Fruit fly (Drosophila melanogaster): Measurements from ENCODE around the gene Iml1.

Gene Iml1

DNA sequence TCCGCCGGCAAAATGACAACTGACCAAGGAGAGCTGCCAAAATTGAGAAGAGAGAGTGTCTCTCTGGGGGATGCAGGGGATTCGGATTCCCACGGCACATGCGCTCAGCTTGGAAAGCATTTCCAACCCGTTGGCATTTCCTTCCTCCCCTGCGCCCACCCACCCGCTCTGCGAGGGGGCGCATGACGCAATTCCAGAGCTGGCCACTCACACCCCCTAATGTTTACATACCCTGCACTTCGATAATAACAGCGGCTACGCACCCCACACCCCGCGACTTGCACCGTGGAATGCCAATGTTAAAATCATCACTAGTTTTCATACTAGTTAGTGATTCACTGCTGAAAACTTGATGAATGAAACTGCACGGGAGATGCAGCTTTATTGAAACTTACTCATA lies 44.3 kb downstream of the Iml1 start, which contains the start of gene stet (continued):
- TF ChIP-seq Trl (optimal IDR thresholded peaks at IDR 0.05) (peak; percentile 35 to 46), Trl (GFP tag; optimal IDR thresholded peaks at IDR 0.05) (no peak), HLH3B (GFP tag; IDR thresholded peaks at IDR 0.05) (peak; percentile 35; the same call in 1 of the 2 replicates), tgo (GFP tag; IDR thresholded peaks at IDR 0.05) (0 out of 3 replicates have a peak, but pooled peaks have one; percentile 13), CG4820 (GFP tag; optimal IDR thresholded peaks at IDR 0.05) (no peak), Tbp (GFP tag; optimal IDR thresholded peaks at IDR 0.05) (no peak), Atf6 (GFP tag; IDR thresholded peaks at IDR 0.05) (0 out of 2 replicates have a peak, but pooled peaks have one; percentile 15), CG17328 (GFP tag; IDR thresholded peaks at IDR 0.05) (0 out of 2 replicates have a peak, but pooled peaks have one; percentile 7), CG42726 (GFP tag; IDR thresholded peaks at IDR 0.05; ENCODE audit: partially characterized antibody) (peak; percentile 24; the same call in 1 of the 2 replicates), trem (tag; optimal IDR thresholded peaks at IDR 0.05) (no peak), CG32532 (GFP tag; IDR thresholded peaks at IDR 0.05) (0 out of 2 replicates have a peak, but pooled peaks have one; percentile 22), D19B (GFP tag; optimal IDR thresholded peaks at IDR 0.05) (peak; percentile 44), hbn (GFP tag; IDR thresholded peaks at IDR 0.05; ENCODE audit: partially characterized antibody) (peak; percentile 29; the same call in 1 of the 2 replicates), seq (GFP tag; IDR thresholded peaks at IDR 0.05) (peak; percentile 77), nerfin-1 (tag; optimal IDR thresholded peaks at IDR 0.05) (peak; percentile 94), CG34376 (GFP tag; optimal IDR thresholded peaks at IDR 0.05) (peak; percentile 8), CG12236 (GFP tag; optimal IDR thresholded peaks at IDR 0.05) (no peak), Opbp (GFP tag; IDR thresholded peaks at IDR 0.05; ENCODE audit: partially characterized antibody) (0 out of 3 replicates have a peak, but pooled peaks have one; percentile 18), CG33557 (GFP tag; optimal IDR thresholded peaks at IDR 0.05) (no peak), ci (GFP tag; IDR thresholded peaks at IDR 0.05) (peak; percentile 43; the same call in 1 of the 3 replicates), Rfx (GFP tag; IDR thresholded peaks at IDR 0.05) (peak; percentile 21; the same call in 1 of the 2 replicates), CG13894 (tag; optimal IDR thresholded peaks at IDR 0.05) (peak; percentile 13), inv (GFP tag; IDR thresholded peaks at IDR 0.05; ENCODE audit: partially characterized antibody) (no peak), onecut (GFP tag; IDR thresholded peaks at IDR 0.05) (peak; percentile 27; the same call in 1 of the 2 replicates), Lim3 (GFP tag; IDR thresholded peaks at IDR 0.05) (no peak), ttk (GFP tag; IDR thresholded peaks at IDR 0.05) (0 out of 2 replicates have a peak, but pooled peaks have one; percentile 33), mirr (GFP tag; optimal IDR thresholded peaks at IDR 0.05) (peak; percentile 25), NFAT (GFP tag; IDR thresholded peaks at IDR 0.05) (no peak), pzg (GFP tag; optimal IDR thresholded peaks at IDR 0.05) (peak; percentile 19), CG18262 (tag; optimal IDR thresholded peaks at IDR 0.05) (no peak), row (GFP tag; IDR thresholded peaks at IDR 0.05) (peak; percentile 25; the same call in 1 of the 3 replicates), Myb (GFP tag; optimal IDR thresholded peaks at IDR 0.05) (no peak), crol (GFP tag; IDR thresholded peaks at IDR 0.05) (peak; percentile 94), Fer1 (GFP tag; optimal IDR thresholded peaks at IDR 0.05) (peak; percentile 27), bowl (GFP tag; IDR thresholded peaks at IDR 0.05) (no peak), CG10959 (GFP tag; IDR thresholded peaks at IDR 0.05) (no peak), chinmo (GFP tag; IDR thresholded peaks at IDR 0.05; ENCODE audit: partially characterized antibody) (0 out of 4 replicates have a peak, but pooled peaks have one; percentile 51), Optix (GFP tag; IDR thresholded peaks at IDR 0.05) (0 out of 3 replicates have a peak, but pooled peaks have one; percentile 35), Awh (GFP tag; IDR thresholded peaks at IDR 0.05) (peak; percentile 17; the same call in 1 of the 2 replicates), CG3281 (GFP tag; optimal IDR thresholded peaks at IDR 0.05) (no peak), ATbp (GFP tag; optimal IDR thresholded peaks at IDR 0.05) (no peak), Dbx (GFP tag; IDR thresholded peaks at IDR 0.05) (0 out of 3 replicates have a peak, but pooled peaks have one; percentile 15), CG6813 (GFP tag; optimal IDR thresholded peaks at IDR 0.05) (peak; percentile 48), Med (GFP tag) (peak; percentile 52), mam (GFP tag; optimal IDR thresholded peaks at IDR 0.05) (no peak), slou (GFP tag; optimal IDR thresholded peaks at IDR 0.05) (no peak), prd (optimal IDR thresholded peaks at IDR 0.05) (no peak), prd (GFP tag; IDR thresholded peaks at IDR 0.05) (0 out of 3 replicates have a peak, but pooled peaks have one; percentile 10), CG3163 (GFP tag; optimal IDR thresholded peaks at IDR 0.05) (no peak), aop (GFP tag; IDR thresholded peaks at IDR 0.05) (no peak), CG11456 (GFP tag; IDR thresholded peaks at IDR 0.05) (peak; percentile 27; the same call in 1 of the 3 replicates)

All from whole organism, embryonic.